Fruit fly (Drosophila melanogaster): ENCODE results near the gene MED17.

DNA sequence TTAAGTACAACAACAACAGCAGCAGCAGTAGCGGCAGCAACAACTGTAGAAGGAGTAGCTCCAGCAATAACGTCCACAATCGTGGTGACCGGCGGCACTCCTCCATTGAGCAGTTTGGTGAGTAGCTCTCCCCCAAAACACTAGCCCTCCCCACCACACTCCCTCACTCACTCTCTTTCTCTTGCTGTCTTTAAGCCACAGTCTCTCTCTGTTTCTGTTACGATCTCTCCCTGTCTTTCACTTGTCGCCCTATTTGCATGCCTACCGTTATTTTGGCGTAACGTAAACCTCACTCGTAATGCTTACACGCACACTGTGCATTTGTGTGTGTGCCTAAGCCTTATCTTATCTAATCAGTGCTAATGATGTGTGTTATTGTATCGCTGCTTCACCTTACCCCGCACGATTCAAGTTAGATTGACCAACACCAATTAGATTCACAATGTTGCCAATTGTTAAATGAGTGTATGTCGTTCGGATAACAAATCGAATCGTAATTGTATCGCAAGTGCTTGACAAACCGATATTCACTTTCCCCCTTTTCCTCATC lies 18.8 kb upstream of the MED17 start:
- no peak for TF ChIP-seq ttk (GFP tag; IDR thresholded peaks at IDR 0.05)
- no peak for TF ChIP-seq h (optimal IDR thresholded peaks at IDR 0.05)
- no peak for TF ChIP-seq CG8924 (tag; optimal IDR thresholded peaks at IDR 0.05)
- TF ChIP-seq sisA (GFP tag; IDR thresholded peaks at IDR 0.05), result no peak
- no peak for TF ChIP-seq rib (GFP tag; IDR thresholded peaks at IDR 0.05)
- no peak for TF ChIP-seq YL-1 (GFP tag; optimal IDR thresholded peaks at IDR 0.05)
